Fruit fly (Drosophila melanogaster) whole organism, pupa: ENCODE data around the gene CG14564.

Experiments used
- CG10348 ChIP-seq: fragments of 200-800 bp; sonication (Bioruptor generic); IDR thresholded peaks from 2 replicates; pipeline ENCODE4 v1.3.6; 2022; ENCODE audit warnings: missing biosample characterization, missing genetic modification characterization
- CG12605 ChIP-seq: fragments of 200-800 bp; sonication (Bioruptor generic); IDR thresholded peaks from 2 replicates; pipeline ENCODE4 v1.3.6; 2022; ENCODE audit warnings: missing biosample characterization, missing genetic modification characterization
- CG13204 ChIP-seq: fragments of 200-800 bp; sonication (Bioruptor generic); optimal IDR thresholded peaks from 2 replicates; lab custom pipeline; 2018; ENCODE audit warnings: missing biosample characterization, mild to moderate bottlenecking, missing genetic modification characterization, moderate library complexity
- CG14655 ChIP-seq: fragments of 200-800 bp; sonication (Bioruptor generic); optimal IDR thresholded peaks from 3 replicates; lab custom pipeline; 2017; ENCODE audit warnings: mild to moderate bottlenecking, missing biosample characterization, missing genetic modification reagents, missing genetic modification characterization
- CG15710 ChIP-seq: fragments of 200-800 bp; sonication (Bioruptor generic); optimal IDR thresholded peaks from 2 replicates; lab custom pipeline; 2018; ENCODE audit warnings: missing biosample characterization, mild to moderate bottlenecking, missing genetic modification characterization, moderate library complexity
- CG17806 ChIP-seq: fragments of 200-800 bp; sonication (Bioruptor generic); optimal IDR thresholded peaks from 2 replicates; lab custom pipeline; 2018; ENCODE audit warnings: missing biosample characterization, mild to moderate bottlenecking, missing genetic modification characterization, moderate library complexity
- CG32121 ChIP-seq: fragments of 200-800 bp; sonication (Bioruptor generic); IDR thresholded peaks from 2 replicates; pipeline ENCODE4 v1.3.6; 2022; ENCODE audit warnings: missing biosample characterization, missing genetic modification characterization
- CG34367 ChIP-seq: fragments of 200-800 bp; sonication (Bioruptor generic); optimal IDR thresholded peaks from 2 replicates; lab custom pipeline; 2018; ENCODE audit warnings: missing biosample characterization, mild to moderate bottlenecking, missing genetic modification characterization
- CG4496 ChIP-seq: fragments of 200-800 bp; sonication (Bioruptor generic); IDR thresholded peaks from 3 replicates; pipeline ENCODE4 v1.3.6; 2022; ENCODE audit warnings: missing biosample characterization, missing genetic modification characterization
- CG8159 ChIP-seq: fragments of 200-800 bp; sonication (Bioruptor generic); optimal IDR thresholded peaks from 3 replicates; lab custom pipeline; 2018; ENCODE audit warnings: missing biosample characterization, mild to moderate bottlenecking, missing genetic modification characterization, moderate library complexity
- CG8301 ChIP-seq: fragments of 200-800 bp; sonication (Bioruptor generic); optimal IDR thresholded peaks from 2 replicates; lab custom pipeline; 2018; ENCODE audit warnings: missing biosample characterization, mild to moderate bottlenecking, missing genetic modification characterization
- CG9948 ChIP-seq: fragments of 200-800 bp; sonication (Bioruptor generic); optimal IDR thresholded peaks from 2 replicates; lab custom pipeline; 2018; ENCODE audit warnings: missing biosample characterization, mild to moderate bottlenecking, missing genetic modification characterization, moderate library complexity
- D1 ChIP-seq: fragments of 200-800 bp; sonication (Bioruptor generic); optimal IDR thresholded peaks from 2 replicates; lab custom pipeline; 2018; ENCODE audit warnings: missing biosample characterization, mild to moderate bottlenecking, missing genetic modification characterization, moderate library complexity
- EcR ChIP-seq: fragments of 200-800 bp; sonication (Bioruptor generic); optimal IDR thresholded peaks from 3 replicates; lab custom pipeline; 2019; ENCODE audit warnings: missing biosample characterization, missing genetic modification characterization, mild to moderate bottlenecking, moderate library complexity, missing genetic modification reagents
- Ets98B ChIP-seq: fragments of 200-800 bp; sonication (Bioruptor generic); IDR thresholded peaks from 2 replicates; pipeline ENCODE4 v1.3.6; 2022; ENCODE audit warnings: missing biosample characterization, missing genetic modification characterization
- Pif1A ChIP-seq: fragments of 200-800 bp; sonication (Bioruptor generic); optimal IDR thresholded peaks from 3 replicates; lab custom pipeline; 2016; ENCODE audit warnings: missing biosample characterization, missing genetic modification characterization
- Pif1B ChIP-seq: fragments of 200-800 bp; sonication (Bioruptor generic); optimal IDR thresholded peaks from 3 replicates; lab custom pipeline; 2016; ENCODE audit warnings: missing biosample characterization, missing genetic modification characterization
- Snoo ChIP-seq: fragments of 200-800 bp; sonication (Bioruptor generic); optimal IDR thresholded peaks from 3 replicates; lab custom pipeline; 2017; ENCODE audit warnings: missing biosample characterization, mild to moderate bottlenecking, missing genetic modification characterization, inconsistent platforms
- fd96Ca ChIP-seq: fragments of 200-800 bp; sonication (Bioruptor generic); IDR thresholded peaks from 3 replicates; pipeline ENCODE4 v1.3.6; 2022; ENCODE audit warnings: missing biosample characterization, missing genetic modification characterization
- gl ChIP-seq: fragments of 200-800 bp; sonication (Bioruptor generic); optimal IDR thresholded peaks from 2 replicates; lab custom pipeline; 2018; ENCODE audit warnings: missing biosample characterization, mild to moderate bottlenecking, missing genetic modification characterization
- rn ChIP-seq: fragments of 200-800 bp; sonication (Bioruptor generic); IDR thresholded peaks from 2 replicates; pipeline ENCODE4 v1.3.6; 2022; ENCODE audit warnings: missing biosample characterization, missing genetic modification characterization

Gene CG14564

dm6 chr3L:21741234-21741633 lies 15.7 kb upstream of the CG14564 start, which contains the start of gene CG14572:
Gene CG14572, plus strand, starts transcription at chr3L:21741534.
- TF ChIP-seq CG10348 (no peak), CG9948 (no peak), CG32121 (no peak), D1 (tag; lab: Kevin White, UChicago) (no peak), gl (tag; lab: Kevin White, UChicago) (no peak), CG13204 (GFP tag; lab: Kevin White, UChicago) (no peak), CG34367 (tag; lab: Kevin White, UChicago) (no peak), Snoo (tag; lab: Kevin White, UChicago) (no peak), CG8159 (no peak), rn (GFP tag; lab: Robert Waterston, UW) (no peak), CG8301 (tag; lab: Kevin White, UChicago) (no peak), EcR (GFP tag; lab: Kevin White, UChicago) (no peak), fd96Ca (GFP tag; lab: Robert Waterston, UW) (no peak), Ets98B (GFP tag; lab: Robert Waterston, UW) (no peak), CG15710 (tag; lab: Kevin White, UChicago) (no peak), CG17806 (tag; lab: Kevin White, UChicago) (no peak), Pif1A (no peak), CG4496 (GFP tag; lab: Robert Waterston, UW) (no peak)
- TF ChIP-seq, all 21 proteins: peak for 0

- TF ChIP-seq D1 (tag; lab: Kevin White, UChicago) (no peak), CG32121 (no peak), Snoo (tag; lab: Kevin White, UChicago) (no peak)
- TF ChIP-seq, all 21 proteins: peak for 0
Measured at dm6 chr3L:21744169-21744568, 12.8 kb upstream of the CG14564 start, which contains the start of gene CG14565. Gene CG14565, minus strand, starts transcription at chr3L:21744269.

- TF ChIP-seq CG13204 (GFP tag; lab: Kevin White, UChicago) (no peak), D1 (tag; lab: Kevin White, UChicago) (no peak), Pif1B (no peak)
Measured at dm6 chr3L:21765931-21766330, 9.0 kb downstream of the CG14564 start.

dm6 chr3L:21769515-21769914 lies 12.6 kb downstream of the CG14564 start, which contains the start of gene CG7370:
Gene CG7370, plus strand, starts transcription at chr3L:21769815.
- TF ChIP-seq CG13204 (GFP tag; lab: Kevin White, UChicago) (no peak), CG34367 (tag; lab: Kevin White, UChicago) (no peak), rn (GFP tag; lab: Robert Waterston, UW) (no peak)

dm6 chr3L:21770328-21770727 lies 13.4 kb downstream of the CG14564 start, which contains the start of gene Syn1:
Gene Syn1, minus strand, starts transcription at chr3L:21770534.
- TF ChIP-seq CG32121 (no peak), CG9948 (no peak), rn (GFP tag; lab: Robert Waterston, UW) (no peak), CG4496 (GFP tag; lab: Robert Waterston, UW) (peak; percentile 41; the same call in 2 of the 3 replicates), Ets98B (GFP tag; lab: Robert Waterston, UW) (0 out of 2 replicates have a peak, but pooled peaks have one; percentile 19), CG13204 (GFP tag; lab: Kevin White, UChicago) (no peak), CG10348 (no peak), gl (tag; lab: Kevin White, UChicago) (no peak), EcR (GFP tag; lab: Kevin White, UChicago) (no peak), D1 (tag; lab: Kevin White, UChicago) (no peak), CG8301 (tag; lab: Kevin White, UChicago) (no peak), CG15710 (tag; lab: Kevin White, UChicago) (no peak), CG17806 (tag; lab: Kevin White, UChicago) (no peak), CG12605 (GFP tag; lab: Robert Waterston, UW) (peak; percentile 51), Pif1A (no peak), fd96Ca (GFP tag; lab: Robert Waterston, UW) (no peak), CG8159 (no peak), Pif1B (no peak), Snoo (tag; lab: Kevin White, UChicago) (no peak), CG34367 (tag; lab: Kevin White, UChicago) (no peak), CG14655 (GFP tag; lab: Kevin White, UChicago) (no peak)

- TF ChIP-seq D1 (tag; lab: Kevin White, UChicago) (peak; percentile 1), CG13204 (GFP tag; lab: Kevin White, UChicago) (no peak)
Measured at dm6 chr3L:21773855-21774254, 16.9 kb downstream of the CG14564 start.

dm6 chr3L:21787883-21788282 lies 30.9 kb downstream of the CG14564 start:
- TF ChIP-seq CG15710 (tag; lab: Kevin White, UChicago) (no peak), Pif1A (no peak), CG8159 (no peak), CG8301 (tag; lab: Kevin White, UChicago) (no peak), CG9948 (no peak), D1 (tag; lab: Kevin White, UChicago) (no peak), gl (tag; lab: Kevin White, UChicago) (no peak), CG14655 (GFP tag; lab: Kevin White, UChicago) (no peak), EcR (GFP tag; lab: Kevin White, UChicago) (no peak), Ets98B (GFP tag; lab: Robert Waterston, UW) (no peak), Pif1B (no peak), CG32121 (no peak), rn (GFP tag; lab: Robert Waterston, UW) (no peak)
